Worm (Caenorhabditis elegans): ENCODE results near the gene F28A10.8.

F28A10.8 gene

DNA sequence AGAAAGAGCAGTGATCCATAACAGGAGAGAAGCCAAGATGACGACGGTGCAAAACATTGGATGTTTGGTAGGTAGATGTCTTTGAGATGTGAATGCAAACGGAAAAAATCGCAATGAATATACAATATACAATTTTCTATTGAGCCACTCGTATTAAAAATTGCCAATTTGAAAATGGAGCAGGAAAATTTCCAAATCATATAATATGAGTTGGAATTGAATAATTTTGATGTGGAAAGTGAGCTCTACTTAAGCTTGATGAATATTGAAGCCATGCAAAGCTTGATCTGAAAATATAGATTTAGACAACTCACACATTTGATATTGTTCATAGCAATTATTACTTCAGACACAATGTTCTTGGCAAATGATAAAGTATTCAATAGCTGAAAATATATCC is at the start of gene F28A10.8:
Gene F28A10.8 (minus strand): TSS at position 101 of the 400 bp plus-strand sequence.
- TF ChIP-seq snpc-4 (tag; optimal IDR thresholded peaks at IDR 0.05) (no peak), nhr-12 (tag; optimal IDR thresholded peaks at IDR 0.05) (no peak), zag-1 (tag; optimal IDR thresholded peaks at IDR 0.05) (no peak), blmp-1 (tag; optimal IDR thresholded peaks at IDR 0.05; ENCODE audit: insufficient read depth) (no peak)

DNA sequence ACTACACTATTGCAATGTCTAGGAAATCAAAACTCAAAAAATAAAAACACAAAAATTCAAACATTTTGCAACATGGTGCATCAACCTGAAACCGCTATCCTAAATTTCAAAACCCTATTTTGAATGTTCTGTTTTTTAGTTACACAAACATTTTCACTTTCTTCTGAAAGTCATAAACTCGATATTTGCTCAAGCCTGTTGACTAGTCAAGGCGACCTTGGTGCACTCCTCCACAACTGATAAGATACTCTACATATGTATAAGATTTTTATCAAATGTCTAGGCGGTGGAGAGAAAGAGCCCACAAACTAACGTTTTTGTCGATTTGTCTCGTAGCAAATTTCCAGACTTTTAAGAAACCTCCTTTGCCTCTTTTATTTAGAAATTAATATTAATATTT is 49.7 kb upstream of the F28A10.8 start, which contains the start of gene T07D3.4:
Gene T07D3.4 (plus strand): TSS at position 286 of the 400 bp plus-strand sequence.
- TF ChIP-seq fos-1 (tag; optimal IDR thresholded peaks at IDR 0.05) (peak; percentile 61), zag-1 (tag; optimal IDR thresholded peaks at IDR 0.05) (no peak), ztf-4 (tag; optimal IDR thresholded peaks at IDR 0.05) (no peak), sma-9 (GFP tag; optimal IDR thresholded peaks at IDR 0.05) (peak; percentile 37), sma-9 (tag; optimal IDR thresholded peaks at IDR 0.05) (no peak), skn-1 (tag; optimal IDR thresholded peaks at IDR 0.05) (no peak), lin-39 (tag; optimal IDR thresholded peaks at IDR 0.05) (no peak)

ce11 chrII:884204-884603 is 45.9 kb upstream of the F28A10.8 start:
- no peak for TF ChIP-seq F13H6.1 (tag; optimal IDR thresholded peaks at IDR 0.05)
- no peak for TF ChIP-seq aly-2 (tag; optimal IDR thresholded peaks at IDR 0.05)
- peak; percentile 19 for TF ChIP-seq fos-1 (tag; optimal IDR thresholded peaks at IDR 0.05)
- no peak for TF ChIP-seq ztf-11 (tag; optimal IDR thresholded peaks at IDR 0.05)
- no peak for TF ChIP-seq nhr-21 (tag; optimal IDR thresholded peaks at IDR 0.05)

- TF ChIP-seq nhr-21 (tag; optimal IDR thresholded peaks at IDR 0.05) (no peak), ztf-1 (GFP tag; conservative IDR thresholded peaks at IDR 0.05) (no peak), nhr-129 (tag; optimal IDR thresholded peaks at IDR 0.05) (no peak), F13H6.1 (tag; optimal IDR thresholded peaks at IDR 0.05) (no peak), sma-9 (GFP tag; optimal IDR thresholded peaks at IDR 0.05) (peak; percentile 38), sma-9 (tag; optimal IDR thresholded peaks at IDR 0.05) (no peak), crh-2 (tag; optimal IDR thresholded peaks at IDR 0.05) (peak; percentile 16), unc-62 (GFP tag; optimal IDR thresholded peaks at IDR 0.05) (no peak), fos-1 (tag; optimal IDR thresholded peaks at IDR 0.05) (peak; percentile 29), R02D3.7 (tag; optimal IDR thresholded peaks at IDR 0.05) (no peak)
Observed at ce11 chrII:880666-881226, 42.4 kb upstream of the F28A10.8 start.

ce11 chrII:875739-876138 is 37.4 kb upstream of the F28A10.8 start:
- TF ChIP-seq elt-1 (tag; optimal IDR thresholded peaks at IDR 0.05), result no peak

ce11 chrII:872993-873787 is 34.9 kb upstream of the F28A10.8 start, which contains the start of gene alg-2:
TSS of gene alg-2 (plus strand) at chrII:873212.
- TF ChIP-seq lsy-2 (tag; optimal IDR thresholded peaks at IDR 0.05), result peak in 1 of 2 experiments; percentile 67
- no peak for TF ChIP-seq elt-1 (tag; optimal IDR thresholded peaks at IDR 0.05)
- TF ChIP-seq alr-1 (tag; optimal IDR thresholded peaks at IDR 0.05), result no peak
- TF ChIP-seq ama-1 (optimal IDR thresholded peaks at IDR 0.05), result no peak
- TF ChIP-seq nhr-77 (tag; optimal IDR thresholded peaks at IDR 0.05), result no peak
- TF ChIP-seq mbf-1 (tag; optimal IDR thresholded peaks at IDR 0.05), result no peak
- no peak for TF ChIP-seq snpc-4 (tag; optimal IDR thresholded peaks at IDR 0.05)
- peak; percentile 6 for TF ChIP-seq sma-9 (GFP tag; optimal IDR thresholded peaks at IDR 0.05)
- TF ChIP-seq sma-9 (tag; optimal IDR thresholded peaks at IDR 0.05), result no peak
- no peak for TF ChIP-seq skn-1 (tag; optimal IDR thresholded peaks at IDR 0.05)
- no peak for TF ChIP-seq lin-39 (tag; optimal IDR thresholded peaks at IDR 0.05)
- no peak for TF ChIP-seq dmd-4 (tag; optimal IDR thresholded peaks at IDR 0.05)
- no peak for TF ChIP-seq egl-27 (tag; optimal IDR thresholded peaks at IDR 0.05)
- no peak for TF ChIP-seq nhr-10 (tag; optimal IDR thresholded peaks at IDR 0.05)
- peak; percentile 36 for TF ChIP-seq mab-5 (tag; optimal IDR thresholded peaks at IDR 0.05)
- TF ChIP-seq nhr-21 (tag; optimal IDR thresholded peaks at IDR 0.05), result no peak
- peak; percentile 23 for TF ChIP-seq nhr-129 (tag; optimal IDR thresholded peaks at IDR 0.05)
- no peak for TF ChIP-seq R02D3.7 (tag; optimal IDR thresholded peaks at IDR 0.05)
- peak; percentile 31 for TF ChIP-seq gmeb-1 (tag; optimal IDR thresholded peaks at IDR 0.05)
- TF ChIP-seq ZK546.5 (tag; optimal IDR thresholded peaks at IDR 0.05), result no peak
- no peak for TF ChIP-seq nhr-11 (tag; optimal IDR thresholded peaks at IDR 0.05)
- TF ChIP-seq unc-39 (tag; optimal IDR thresholded peaks at IDR 0.05), result no peak
- peak; percentile 31 for TF ChIP-seq zag-1 (tag; optimal IDR thresholded peaks at IDR 0.05)
- TF ChIP-seq ztf-11 (tag; optimal IDR thresholded peaks at IDR 0.05), result no peak
- TF ChIP-seq ztf-1 (GFP tag; conservative IDR thresholded peaks at IDR 0.05), result no peak
- TF ChIP-seq sem-4 (tag; optimal IDR thresholded peaks at IDR 0.05), result peak; percentile 15
- TF ChIP-seq lin-11 (tag; optimal IDR thresholded peaks at IDR 0.05), result no peak
- no peak for TF ChIP-seq ztf-4 (tag; optimal IDR thresholded peaks at IDR 0.05)
- no peak for TF ChIP-seq mdl-1 (tag; optimal IDR thresholded peaks at IDR 0.05)
- TF ChIP-seq Y55F3AM.14 (GFP tag; optimal IDR thresholded peaks at IDR 0.05), result no peak
- TF ChIP-seq ceh-16 (tag; optimal IDR thresholded peaks at IDR 0.05), result no peak
- no peak for TF ChIP-seq aly-2 (tag; optimal IDR thresholded peaks at IDR 0.05)
- no peak for TF ChIP-seq ceh-82 (tag; optimal IDR thresholded peaks at IDR 0.05)
- TF ChIP-seq nhr-25 (tag; optimal IDR thresholded peaks at IDR 0.05), result no peak
